Fruit fly (Drosophila melanogaster): ENCODE results near the gene SMC6.

DNA sequence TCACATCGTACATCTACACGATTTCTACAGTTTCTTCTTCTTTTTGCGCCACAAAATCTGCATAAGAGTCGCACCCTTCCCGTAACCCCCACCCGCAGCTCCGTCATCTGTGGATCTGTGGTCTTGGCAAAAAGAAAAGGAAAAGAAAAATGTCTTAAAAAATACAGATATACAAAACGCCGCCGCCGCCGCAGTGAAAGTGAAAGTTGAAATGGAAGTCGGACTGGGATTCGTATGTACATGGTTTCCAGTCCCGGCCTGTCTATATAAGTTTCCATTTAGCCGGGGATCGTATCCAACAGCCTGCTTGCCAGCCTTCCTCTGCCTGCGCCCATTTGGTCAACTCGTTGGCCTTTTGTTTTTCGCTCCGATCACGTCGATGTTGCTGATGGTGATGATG lies 22.8 kb upstream of the SMC6 start:
- TF ChIP-seq esn (GFP tag; optimal IDR thresholded peaks at IDR 0.05) (no peak), cyc (GFP tag; optimal IDR thresholded peaks at IDR 0.05) (no peak), CG7368 (GFP tag; optimal IDR thresholded peaks at IDR 0.05) (no peak), pdm3 (GFP tag; optimal IDR thresholded peaks at IDR 0.05) (no peak), dsx (GFP tag; optimal IDR thresholded peaks at IDR 0.05; ENCODE audit: poor library complexity, severe bottlenecking) (no peak), CG6854 (GFP tag; optimal IDR thresholded peaks at IDR 0.05) (no peak), CG6276 (GFP tag; optimal IDR thresholded peaks at IDR 0.05) (no peak), Smox (GFP tag; optimal IDR thresholded peaks at IDR 0.05) (no peak), CG16779 (tag; optimal IDR thresholded peaks at IDR 0.05) (no peak), CG11294 (GFP tag; IDR thresholded peaks at IDR 0.05) (no peak), CG6808 (GFP tag; optimal IDR thresholded peaks at IDR 0.05) (no peak)
